Worm (Caenorhabditis elegans) whole organism, L2 larva: ENCODE results near the gene ubc-18.

ENCODE experiments used
- C34F6.9 ChIP-seq: fragments of 150-350 bp; optimal IDR thresholded peaks from 2 replicates; lab custom pipeline; 2014; ENCODE audit warnings: missing biosample characterization, missing genetic modification characterization
- F13H6.1 ChIP-seq: sonication (generic microtip); optimal IDR thresholded peaks from 2 replicates; lab custom pipeline; 2016; ENCODE audit warnings: missing genetic modification characterization, missing compliant biosample characterization
- R02D3.7 ChIP-seq: fragments of 150-350 bp; optimal IDR thresholded peaks from 2 replicates; lab custom pipeline; 2014; ENCODE audit warnings: missing biosample characterization, missing genetic modification characterization
- aly-2 ChIP-seq: fragments of 150-350 bp; optimal IDR thresholded peaks from 2 replicates; lab custom pipeline; 2014; ENCODE audit warnings: missing biosample characterization, missing genetic modification characterization
- ama-1 ChIP-seq: fragments of 150-350 bp; optimal IDR thresholded peaks from 2 replicates; lab custom pipeline; 2018; ENCODE audit warnings: inconsistent platforms
- ceh-82 ChIP-seq: fragments of 150-350 bp; optimal IDR thresholded peaks from 2 replicates; lab custom pipeline; 2014; ENCODE audit warnings: missing biosample characterization, missing genetic modification characterization
- crh-2 ChIP-seq: sonication (generic microtip); optimal IDR thresholded peaks from 2 replicates; lab custom pipeline; 2017; ENCODE audit warnings: missing biosample characterization, missing genetic modification characterization
- dmd-4 ChIP-seq: sonication (generic microtip); optimal IDR thresholded peaks from 2 replicates; lab custom pipeline; 2017; ENCODE audit warnings: missing biosample characterization, missing genetic modification characterization
- egl-27 ChIP-seq: sonication (generic microtip); optimal IDR thresholded peaks from 3 replicates; lab custom pipeline; 2017; ENCODE audit warnings: missing biosample characterization, missing genetic modification reagents, missing genetic modification characterization
- elt-1 ChIP-seq: fragments of 150-350 bp; optimal IDR thresholded peaks from 2 replicates; lab custom pipeline; 2014; ENCODE audit warnings: missing biosample characterization, missing genetic modification characterization
- fos-1 ChIP-seq: fragments of 150-350 bp; optimal IDR thresholded peaks from 2 replicates; lab custom pipeline; 2014; ENCODE audit warnings: missing biosample characterization, missing genetic modification characterization
- gmeb-1 ChIP-seq: fragments of 150-350 bp; optimal IDR thresholded peaks from 2 replicates; lab custom pipeline; 2014; ENCODE audit warnings: missing biosample characterization, missing genetic modification characterization
- lin-11 ChIP-seq: fragments of 150-350 bp; sonication (generic microtip); optimal IDR thresholded peaks from 2 replicates; lab custom pipeline; 2014; ENCODE audit warnings: missing biosample characterization, missing genetic modification characterization, inconsistent platforms, mixed read lengths
- lin-13 ChIP-seq: fragments of 150-350 bp; optimal IDR thresholded peaks from 2 replicates; lab custom pipeline; 2014; ENCODE audit warnings: missing biosample characterization, missing genetic modification reagents, missing genetic modification characterization
- lin-39 ChIP-seq: fragments of 150-350 bp; optimal IDR thresholded peaks from 2 replicates; lab custom pipeline; 2014; ENCODE audit warnings: missing biosample characterization, missing genetic modification reagents, missing genetic modification characterization
- lsy-2 ChIP-seq, 2 experiments: fragments of 150-350 bp in 1 of 2; sonication (generic microtip) in 1 of 2; optimal IDR thresholded peaks; 2 replicates each; lab custom pipeline; 2014 to 2017; ENCODE audit warnings: missing biosample characterization in 2 of 2, missing genetic modification characterization in 2 of 2
- mab-5 ChIP-seq: fragments of 150-350 bp; optimal IDR thresholded peaks from 2 replicates; lab custom pipeline; 2014; ENCODE audit warnings: missing biosample characterization, missing genetic modification characterization
- mbf-1 ChIP-seq: sonication (generic microtip); optimal IDR thresholded peaks from 2 replicates; lab custom pipeline; 2017; ENCODE audit warnings: missing biosample characterization, missing genetic modification characterization
- nhr-10 ChIP-seq: sonication (generic microtip); optimal IDR thresholded peaks from 2 replicates; lab custom pipeline; 2017; ENCODE audit warnings: missing biosample characterization, missing genetic modification characterization
- nhr-11 ChIP-seq: fragments of 150-350 bp; optimal IDR thresholded peaks from 2 replicates; lab custom pipeline; 2014; ENCODE audit warnings: missing biosample characterization, missing genetic modification characterization
- nhr-129 ChIP-seq: fragments of 150-350 bp; optimal IDR thresholded peaks from 2 replicates; lab custom pipeline; 2014; ENCODE audit warnings: missing biosample characterization, missing genetic modification characterization
- nhr-21 ChIP-seq: fragments of 150-350 bp; optimal IDR thresholded peaks from 2 replicates; lab custom pipeline; 2014; ENCODE audit warnings: missing biosample characterization, missing genetic modification characterization
- nhr-237 ChIP-seq: fragments of 150-350 bp; optimal IDR thresholded peaks from 2 replicates; lab custom pipeline; 2014; ENCODE audit warnings: missing biosample characterization, missing genetic modification characterization
- nhr-25 ChIP-seq: fragments of 150-350 bp; sonication (generic microtip); optimal IDR thresholded peaks from 3 replicates; lab custom pipeline; 2014; ENCODE audit warnings: missing biosample characterization, missing genetic modification characterization
- nhr-6 ChIP-seq: fragments of 150-350 bp; optimal IDR thresholded peaks from 2 replicates; lab custom pipeline; 2014; ENCODE audit warnings: missing biosample characterization, missing genetic modification characterization
- nhr-77 ChIP-seq: fragments of 150-350 bp; optimal IDR thresholded peaks from 2 replicates; lab custom pipeline; 2014; ENCODE audit warnings: missing biosample characterization, missing genetic modification characterization
- peb-1 ChIP-seq: fragments of 150-350 bp; optimal IDR thresholded peaks from 2 replicates; lab custom pipeline; 2014; ENCODE audit warnings: missing biosample characterization, missing genetic modification characterization
- sem-4 ChIP-seq: fragments of 150-350 bp; optimal IDR thresholded peaks from 2 replicates; lab custom pipeline; 2014; ENCODE audit warnings: missing biosample characterization, missing genetic modification reagents, missing genetic modification characterization
- sma-3 ChIP-seq: sonication (generic microtip); optimal IDR thresholded peaks from 2 replicates; lab custom pipeline; 2016; ENCODE audit warnings: missing genetic modification reagents, missing genetic modification characterization, missing compliant biosample characterization
- sma-9 ChIP-seq, 2 experiments: fragments of 150-350 bp in 1 of 2; sonication (generic microtip) in 1 of 2; optimal IDR thresholded peaks; 2 replicates each; lab custom pipeline; 2014 to 2016; ENCODE audit warnings: missing genetic modification characterization in 2 of 2, mild to moderate bottlenecking in 1 of 2, missing biosample characterization in 1 of 2, missing compliant biosample characterization in 1 of 2, missing genetic modification reagents in 1 of 2, moderate library complexity in 1 of 2
- unc-39 ChIP-seq: fragments of 150-350 bp; optimal IDR thresholded peaks from 2 replicates; lab custom pipeline; 2014; ENCODE audit warnings: missing biosample characterization, missing genetic modification characterization
- unc-55 ChIP-seq: fragments of 150-350 bp; sonication (generic microtip); optimal IDR thresholded peaks from 3 replicates; lab custom pipeline; 2014; ENCODE audit warnings: missing biosample characterization, missing genetic modification reagents, missing genetic modification characterization
- unc-62 ChIP-seq: fragments of 150-350 bp; optimal IDR thresholded peaks from 2 replicates; lab custom pipeline; 2014; ENCODE audit warnings: missing biosample characterization, missing genetic modification reagents, missing genetic modification characterization
- zag-1 ChIP-seq: fragments of 150-350 bp; optimal IDR thresholded peaks from 2 replicates; lab custom pipeline; 2014; ENCODE audit warnings: missing biosample characterization, missing genetic modification characterization
- ztf-1 ChIP-seq: fragments of 200-800 bp; sonication (Bioruptor generic); conservative IDR thresholded peaks from 2 replicates; pipeline ENCODE4 v1.3.6; 2022; ENCODE audit warnings: missing genetic modification characterization, missing compliant biosample characterization
- ztf-11 ChIP-seq: sonication (generic microtip); optimal IDR thresholded peaks from 2 replicates; lab custom pipeline; 2017; ENCODE audit warnings: missing biosample characterization, missing genetic modification characterization
- ztf-4 ChIP-seq: fragments of 150-350 bp; optimal IDR thresholded peaks from 2 replicates; lab custom pipeline; 2014; ENCODE audit warnings: missing biosample characterization, missing genetic modification characterization

ubc-18 gene

ce11 chrIII:7091042-7091441, 22.7 kb upstream of the ubc-18 start, which contains the start of gene ZK418.2:
Gene ZK418.2, plus strand, starts transcription at chrIII:7091342.
- TF ChIP-seq ztf-11, result no peak

ce11 chrIII:7090545-7090944, 22.2 kb upstream of the ubc-18 start, which contains the start of gene ZK418.10:
Gene ZK418.10, minus strand, starts transcription at chrIII:7090692.
- peak; percentile 33 for TF ChIP-seq C34F6.9 (tag; lab: Kevin White, UChicago)
- TF ChIP-seq zag-1 (tag; lab: Kevin White, UChicago), result no peak
- TF ChIP-seq lsy-2 (tag; optimal IDR thresholded peaks at IDR 0.05; lab: Kevin White, UChicago), result peak in 1 of 2 experiments; percentile 16
- peak; percentile 5 for TF ChIP-seq sma-9 (GFP tag; optimal IDR thresholded peaks at IDR 0.05; lab: Kevin White, UChicago)
- no peak for TF ChIP-seq sma-9 (tag; optimal IDR thresholded peaks at IDR 0.05; lab: Kevin White, UChicago)
- TF ChIP-seq nhr-21 (tag; lab: Kevin White, UChicago), result peak; percentile 16
- no peak for TF ChIP-seq dmd-4 (tag; lab: Kevin White, UChicago)
- TF ChIP-seq, all 48 proteins: peak for 4

- peak; percentile 84 for TF ChIP-seq sma-3
- TF ChIP-seq unc-55, result peak; percentile 70
- peak; percentile 65 for TF ChIP-seq gmeb-1 (tag; lab: Kevin White, UChicago)
- peak; percentile 29 for TF ChIP-seq lin-11 (tag; lab: Kevin White, UChicago)
- peak; percentile 76 for TF ChIP-seq lin-13 (GFP tag; lab: Kevin White, UChicago)
- TF ChIP-seq nhr-77 (tag; lab: Kevin White, UChicago), result no peak
- no peak for TF ChIP-seq unc-62 (GFP tag; lab: Kevin White, UChicago)
- TF ChIP-seq nhr-21 (tag; lab: Kevin White, UChicago), result peak; percentile 8
- TF ChIP-seq sma-9 (GFP tag; optimal IDR thresholded peaks at IDR 0.05; lab: Kevin White, UChicago), result peak; percentile 66
- no peak for TF ChIP-seq sma-9 (tag; optimal IDR thresholded peaks at IDR 0.05; lab: Kevin White, UChicago)
- TF ChIP-seq zag-1 (tag; lab: Kevin White, UChicago), result no peak
- peak; percentile 66 for TF ChIP-seq egl-27 (tag; lab: Kevin White, UChicago)
- peak; percentile 50 for TF ChIP-seq fos-1 (tag; lab: Kevin White, UChicago)
- TF ChIP-seq F13H6.1, result peak; percentile 69
- peak; percentile 25 for TF ChIP-seq nhr-129 (tag; lab: Kevin White, UChicago)
- TF ChIP-seq nhr-10 (tag; lab: Kevin White, UChicago), result no peak
- TF ChIP-seq crh-2 (tag; lab: Kevin White, UChicago), result peak; percentile 59
- TF ChIP-seq aly-2 (tag; lab: Kevin White, UChicago), result no peak
- TF ChIP-seq unc-39 (tag; lab: Kevin White, UChicago), result no peak
- TF ChIP-seq nhr-237 (tag; lab: Kevin White, UChicago), result no peak
- TF ChIP-seq lsy-2 (tag; optimal IDR thresholded peaks at IDR 0.05; lab: Kevin White, UChicago), result peak; percentile 22 to 86
- TF ChIP-seq ztf-1 (GFP tag; lab: Robert Waterston, UW), result no peak
- TF ChIP-seq sem-4 (tag; lab: Kevin White, UChicago), result no peak
- TF ChIP-seq mbf-1 (tag; lab: Kevin White, UChicago), result no peak
- TF ChIP-seq C34F6.9 (tag; lab: Kevin White, UChicago), result peak; percentile 66
- TF ChIP-seq nhr-6 (tag; lab: Kevin White, UChicago), result no peak
Observed at ce11 chrIII:7087691-7088323, 19.4 kb upstream of the ubc-18 start, which contains the start of gene fubl-2. Gene fubl-2, minus strand, starts transcription at chrIII:7087741.

- TF ChIP-seq ama-1, result no peak
- no peak for TF ChIP-seq mbf-1 (tag; lab: Kevin White, UChicago)
- peak; percentile 4 for TF ChIP-seq gmeb-1 (tag; lab: Kevin White, UChicago)
- TF ChIP-seq, all 48 proteins: peak for 1
Observed at ce11 chrIII:7087180-7087579, 18.8 kb upstream of the ubc-18 start.

- no peak for TF ChIP-seq ceh-82
- TF ChIP-seq R02D3.7 (tag; lab: Kevin White, UChicago), result no peak
- TF ChIP-seq dmd-4 (tag; lab: Kevin White, UChicago), result no peak
- no peak for TF ChIP-seq ztf-4 (tag; lab: Kevin White, UChicago)
- TF ChIP-seq nhr-11 (tag; lab: Kevin White, UChicago), result no peak
- no peak for TF ChIP-seq ama-1
- no peak for TF ChIP-seq nhr-25 (tag; lab: Kevin White, UChicago)
- TF ChIP-seq lsy-2 (tag; optimal IDR thresholded peaks at IDR 0.05; lab: Kevin White, UChicago), result no peak
- no peak for TF ChIP-seq egl-27 (tag; lab: Kevin White, UChicago)
- TF ChIP-seq sma-3, result no peak
- no peak for TF ChIP-seq peb-1 (tag; lab: Kevin White, UChicago)
- TF ChIP-seq ztf-1 (GFP tag; lab: Robert Waterston, UW), result no peak
- no peak for TF ChIP-seq unc-62 (GFP tag; lab: Kevin White, UChicago)
- TF ChIP-seq lin-39 (tag; lab: Kevin White, UChicago), result no peak
- TF ChIP-seq lin-11 (tag; lab: Kevin White, UChicago), result no peak
- TF ChIP-seq mab-5 (tag; lab: Kevin White, UChicago), result no peak
- no peak for TF ChIP-seq elt-1 (tag; lab: Kevin White, UChicago)
- no peak for TF ChIP-seq nhr-21 (tag; lab: Kevin White, UChicago)
- TF ChIP-seq, all 48 proteins: peak for 0
Observed at ce11 chrIII:7084908-7085307, 16.5 kb upstream of the ubc-18 start, which contains the start of gene tofu-7. Gene tofu-7, minus strand, starts transcription at chrIII:7085018.
